Worm (Caenorhabditis elegans): ENCODE results near the gene asah-2.

DNA sequence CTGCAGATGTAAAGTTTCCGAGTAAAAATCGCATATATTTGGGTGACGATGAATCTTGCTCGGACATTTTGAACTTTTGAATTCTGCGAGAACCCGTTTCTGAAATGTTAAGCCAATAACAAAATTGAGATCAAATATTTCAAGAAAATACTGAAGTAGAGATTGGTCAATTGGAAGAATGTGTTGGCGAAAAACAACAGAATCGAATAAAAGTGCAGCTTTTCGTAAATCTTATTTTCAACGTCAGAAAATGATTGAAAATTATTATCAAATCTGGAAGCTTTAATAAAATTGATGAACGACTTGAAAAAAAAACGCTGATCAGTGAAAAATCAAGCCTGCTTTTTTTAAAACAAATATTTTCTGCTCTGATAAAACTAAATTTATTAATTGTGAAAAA lies 12.0 kb upstream of the asah-2 start, which contains the start of gene F27E5.8:
- TF ChIP-seq ztf-11 (tag; optimal IDR thresholded peaks at IDR 0.05): no peak
- no peak for TF ChIP-seq snpc-4 (tag; optimal IDR thresholded peaks at IDR 0.05)
- no peak for TF ChIP-seq elt-3 (tag; optimal IDR thresholded peaks at IDR 0.05)
- no peak for TF ChIP-seq fos-1 (tag; optimal IDR thresholded peaks at IDR 0.05)
- no peak for TF ChIP-seq dmd-4 (tag; optimal IDR thresholded peaks at IDR 0.05)
- TF ChIP-seq mdl-1 (tag; optimal IDR thresholded peaks at IDR 0.05): no peak
- TF ChIP-seq nhr-237 (tag; optimal IDR thresholded peaks at IDR 0.05): no peak
- TF ChIP-seq nhr-77 (tag; optimal IDR thresholded peaks at IDR 0.05): no peak
- no peak for TF ChIP-seq zag-1 (tag; optimal IDR thresholded peaks at IDR 0.05)
- no peak for TF ChIP-seq unc-62 (GFP tag; optimal IDR thresholded peaks at IDR 0.05)
- TF ChIP-seq elt-1 (tag; optimal IDR thresholded peaks at IDR 0.05): no peak
